Fruit fly (Drosophila melanogaster) whole organism, prepupa: Measurements from ENCODE around the gene CG6933.

ENCODE experiments used
- CG3919 ChIP-seq: fragments of 200-800 bp; sonication (Bioruptor generic); optimal IDR thresholded peaks from 3 replicates; lab custom pipeline; 2016; ENCODE audit warnings: missing biosample characterization, missing genetic modification characterization
- CG6163 ChIP-seq: fragments of 200-800 bp; sonication (Bioruptor generic); IDR thresholded peaks from 3 replicates; pipeline ENCODE4 v1.3.6; 2022; ENCODE audit warnings: missing biosample characterization, missing genetic modification characterization
- CG6854 ChIP-seq: fragments of 200-800 bp; sonication (Bioruptor generic); optimal IDR thresholded peaks from 2 replicates; lab custom pipeline; 2017; ENCODE audit warnings: missing biosample characterization, mild to moderate bottlenecking, missing genetic modification characterization
- OdsH ChIP-seq: fragments of 200-800 bp; sonication (Bioruptor generic); optimal IDR thresholded peaks from 3 replicates; lab custom pipeline; 2016; ENCODE audit warnings: missing biosample characterization, missing genetic modification characterization
- fd85E ChIP-seq: fragments of 200-800 bp; sonication (Bioruptor generic); optimal IDR thresholded peaks from 3 replicates; lab custom pipeline; 2016; ENCODE audit warnings: missing biosample characterization, missing genetic modification characterization

DNA sequence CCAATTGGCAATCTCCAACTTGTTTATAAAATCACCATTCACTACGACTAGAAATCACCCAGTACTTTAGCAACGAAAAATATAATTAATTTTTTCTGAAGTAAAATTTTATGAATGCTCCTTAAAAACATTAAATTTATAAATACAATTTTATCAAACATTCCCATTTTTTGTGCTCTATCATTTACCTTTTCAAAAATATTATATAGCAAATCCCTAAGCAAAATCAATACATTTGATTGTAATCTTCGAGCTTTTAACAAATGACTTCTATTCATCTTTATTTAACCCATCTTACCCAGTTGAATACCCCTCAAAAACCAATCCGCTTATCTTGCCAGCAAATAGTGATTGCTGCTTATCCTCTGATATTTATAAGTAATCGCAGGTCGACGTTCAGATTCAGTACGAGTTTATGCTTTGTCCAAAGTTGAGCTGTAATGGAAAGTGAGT lies 1.2 kb upstream of the CG6933 start, which contains the start of gene CG17145:
- TF ChIP-seq OdsH (GFP tag; lab: Kevin White, UChicago) (no peak), fd85E (GFP tag; lab: Kevin White, UChicago) (no peak), CG6163 (GFP tag; lab: Robert Waterston, UW) (no peak), CG3919 (GFP tag; lab: Kevin White, UChicago) (no peak), CG6854 (no peak)
